Worm (Caenorhabditis elegans) whole organism, L4/young adult: Measurements from ENCODE around the gene F13B12.1.

Experiments
- W03F9.2 ChIP-seq: fragments of 150-350 bp; optimal IDR thresholded peaks from 2 replicates; lab custom pipeline; 2014; ENCODE audit warnings: missing biosample characterization, missing genetic modification characterization
- dao-5 ChIP-seq: sonication (generic microtip); optimal IDR thresholded peaks from 2 replicates; lab custom pipeline; 2016; ENCODE audit warnings: missing genotype, missing genetic modification characterization, moderate library complexity, missing compliant biosample characterization
- him-1 ChIP-seq: sonication (generic microtip); optimal IDR thresholded peaks from 2 replicates; lab custom pipeline; 2016; ENCODE audit warnings: missing genotype, missing genetic modification reagents, missing genetic modification characterization, missing compliant biosample characterization

DNA sequence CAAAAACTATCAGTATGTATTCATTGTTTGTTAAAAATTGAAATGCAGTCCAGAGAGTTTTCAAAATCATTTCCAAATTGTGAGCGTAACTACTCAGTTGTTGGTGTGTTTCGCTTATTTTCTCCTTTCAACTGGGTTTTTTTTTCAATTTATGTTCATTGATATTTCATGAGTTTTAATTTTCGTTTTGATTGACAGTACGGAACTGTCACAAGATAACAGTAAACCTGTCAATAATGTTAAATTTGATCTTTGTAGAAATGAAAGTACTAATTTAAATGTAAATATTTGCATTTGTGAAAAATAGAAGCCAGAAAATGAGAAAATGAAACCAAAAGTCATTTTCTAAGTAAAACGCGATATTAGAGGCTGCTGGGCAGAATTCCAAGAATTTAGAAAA is 38.2 kb upstream of the F13B12.1 start:
- no peak for TF ChIP-seq him-1 (tag; lab: Kevin White, UChicago)
- no peak for TF ChIP-seq dao-5
- TF ChIP-seq W03F9.2 (tag; lab: Kevin White, UChicago), result no peak
